Worm (Caenorhabditis elegans) whole organism, L1 larva: Measurements from ENCODE around the gene D1053.4.

Source experiments
- C16A3.4 ChIP-seq: fragments of 150-350 bp; optimal IDR thresholded peaks from 2 replicates; lab custom pipeline; 2014; ENCODE audit warnings: missing biosample characterization, missing genetic modification characterization
- C34B4.2 ChIP-seq: sonication (generic microtip); optimal IDR thresholded peaks from 2 replicates; lab custom pipeline; 2017; ENCODE audit warnings: mild to moderate bottlenecking, missing genetic modification characterization, missing compliant biosample characterization
- F16B12.6 ChIP-seq: fragments of 150-350 bp; optimal IDR thresholded peaks from 2 replicates; lab custom pipeline; 2014; ENCODE audit warnings: missing biosample characterization, missing genetic modification characterization
- Y116A8C.19 ChIP-seq: sonication (generic microtip); optimal IDR thresholded peaks from 2 replicates; lab custom pipeline; 2016; ENCODE audit warnings: missing compliant biosample characterization, missing genetic modification characterization, borderline replicate concordance
- aha-1 ChIP-seq: fragments of 150-350 bp; optimal IDR thresholded peaks from 2 replicates; lab custom pipeline; 2014; ENCODE audit warnings: missing biosample characterization, missing genetic modification characterization
- aly-2 ChIP-seq: fragments of 150-350 bp; optimal IDR thresholded peaks from 2 replicates; lab custom pipeline; 2014; ENCODE audit warnings: missing biosample characterization, missing genetic modification characterization
- ceh-63 ChIP-seq: fragments of 200-800 bp; sonication (Bioruptor generic); optimal IDR thresholded peaks from 2 replicates; lab custom pipeline; 2018; ENCODE audit warnings: mild to moderate bottlenecking, missing genetic modification characterization, missing compliant biosample characterization
- ceh-8 ChIP-seq: fragments of 200-800 bp; sonication (Bioruptor generic); optimal IDR thresholded peaks from 2 replicates; lab custom pipeline; 2018; ENCODE audit warnings: mild to moderate bottlenecking, missing genetic modification characterization, moderate library complexity, missing compliant biosample characterization
- ceh-82 ChIP-seq, 3 experiments: fragments of 150-350 bp in 1 of 3; sonication (generic microtip) in 2 of 3; optimal IDR thresholded peaks; 2 replicates each; lab custom pipeline; 2014 to 2017; ENCODE audit warnings: missing biosample characterization in 3 of 3, missing genetic modification characterization in 3 of 3
- ceh-88 ChIP-seq: fragments of 200-800 bp; sonication (Bioruptor generic); IDR thresholded peaks from 2 replicates; pipeline ENCODE4 v1.3.6; 2022; ENCODE audit warnings: missing genetic modification characterization, missing compliant biosample characterization
- dsc-1 ChIP-seq: sonication (generic microtip); optimal IDR thresholded peaks from 2 replicates; lab custom pipeline; 2016; ENCODE audit warnings: mild to moderate bottlenecking, missing genetic modification characterization, missing compliant biosample characterization
- efl-1 ChIP-seq, 4 experiments: fragments of 150-350 bp; optimal IDR thresholded peaks in 3 of 4; peaks in 1 of 4; 1 replicate in 1 of 4; 2 replicates in 3 of 4; lab custom pipeline; 2014; ENCODE audit warnings: missing biosample characterization in 2 of 4, missing genetic modification characterization in 2 of 4, missing genetic modification reagents in 2 of 4
- egl-13 ChIP-seq: sonication (generic microtip); optimal IDR thresholded peaks from 2 replicates; lab custom pipeline; 2016; ENCODE audit warnings: missing genotype, missing genetic modification reagents, missing genetic modification characterization, missing compliant biosample characterization
- egl-27 ChIP-seq, 2 experiments: fragments of 150-350 bp in 1 of 2; sonication (generic microtip); optimal IDR thresholded peaks; 3 replicates each; lab custom pipeline; 2017 to 2018; ENCODE audit warnings: missing biosample characterization in 2 of 2, missing genetic modification characterization in 2 of 2, missing genetic modification reagents in 2 of 2
- elt-2 ChIP-seq: sonication (generic microtip); optimal IDR thresholded peaks from 2 replicates; lab custom pipeline; 2016; ENCODE audit warnings: missing genetic modification characterization, mild to moderate bottlenecking, inconsistent platforms, missing compliant biosample characterization, missing genetic modification reagents
- elt-3 ChIP-seq, 6 experiments: fragments of 150-350 bp in 1 of 6; sonication (generic microtip); optimal IDR thresholded peaks; 2 replicates each; lab custom pipeline; 2017 to 2018; ENCODE audit warnings: missing biosample characterization in 6 of 6, missing genetic modification characterization in 6 of 6, inconsistent platforms in 1 of 6
- fkh-10 ChIP-seq: sonication (generic microtip); optimal IDR thresholded peaks from 2 replicates; lab custom pipeline; 2017; ENCODE audit warnings: missing biosample characterization, missing genetic modification reagents, missing genetic modification characterization
- fkh-4 ChIP-seq: sonication (generic microtip); optimal IDR thresholded peaks from 2 replicates; lab custom pipeline; 2016; ENCODE audit warnings: missing compliant biosample characterization, missing genetic modification characterization, borderline replicate concordance
- fos-1 ChIP-seq: fragments of 150-350 bp; optimal IDR thresholded peaks from 2 replicates; lab custom pipeline; 2014; ENCODE audit warnings: missing biosample characterization, missing genetic modification characterization
- hlh-4 ChIP-seq: sonication (generic microtip); optimal IDR thresholded peaks from 2 replicates; lab custom pipeline; 2016; ENCODE audit warnings: mild to moderate bottlenecking, missing genetic modification characterization, missing compliant biosample characterization
- hpl-2 ChIP-seq: fragments of 150-350 bp; optimal IDR thresholded peaks from 2 replicates; lab custom pipeline; 2014; ENCODE audit warnings: missing biosample characterization, missing genetic modification reagents, missing genetic modification characterization
- irx-1 ChIP-seq: sonication (generic microtip); optimal IDR thresholded peaks from 2 replicates; lab custom pipeline; 2016; ENCODE audit warnings: missing genetic modification characterization, missing compliant biosample characterization
- jun-1 ChIP-seq: fragments of 150-350 bp; optimal IDR thresholded peaks from 2 replicates; lab custom pipeline; 2014; ENCODE audit warnings: missing biosample characterization, missing genetic modification reagents, missing genetic modification characterization
- lin-14 ChIP-seq: fragments of 200-800 bp; sonication (Bioruptor generic); optimal IDR thresholded peaks from 2 replicates; lab custom pipeline; 2018; ENCODE audit warnings: mild to moderate bottlenecking, missing genetic modification characterization, moderate library complexity, missing compliant biosample characterization
- lin-15B ChIP-seq: fragments of 150-350 bp; sonication (generic microtip); optimal IDR thresholded peaks from 3 replicates; lab custom pipeline; 2014; ENCODE audit warnings: missing biosample characterization, missing genetic modification characterization
- lin-35 ChIP-seq, 2 experiments: fragments of 150-350 bp; optimal IDR thresholded peaks; 2 replicates each; lab custom pipeline; 2014; ENCODE audit warnings: missing biosample characterization in 2 of 2, missing genetic modification characterization in 2 of 2, missing genetic modification reagents in 2 of 2
- lin-39 ChIP-seq: fragments of 150-350 bp; optimal IDR thresholded peaks from 2 replicates; lab custom pipeline; 2014; ENCODE audit warnings: missing biosample characterization, missing genetic modification reagents, missing genetic modification characterization
- lir-3 ChIP-seq: sonication (generic microtip); optimal IDR thresholded peaks from 2 replicates; lab custom pipeline; 2016; ENCODE audit warnings: mild to moderate bottlenecking, missing genetic modification characterization, moderate library complexity, missing compliant biosample characterization; ENCODE audit not compliant: poor library complexity
- lsy-2 ChIP-seq, 2 experiments: fragments of 150-350 bp; optimal IDR thresholded peaks; 2 replicates each; lab custom pipeline; 2014; ENCODE audit warnings: missing biosample characterization in 2 of 2, missing genetic modification characterization in 2 of 2
- mab-9 ChIP-seq: fragments of 200-800 bp; sonication (Bioruptor generic); IDR thresholded peaks from 2 replicates; pipeline ENCODE4 v1.3.6; 2022; ENCODE audit warnings: missing genetic modification reagents, missing genetic modification characterization, missing compliant biosample characterization
- mdl-1 ChIP-seq, 2 experiments: fragments of 150-350 bp; optimal IDR thresholded peaks; 2 replicates each; lab custom pipeline; 2014 to 2017; ENCODE audit warnings: missing biosample characterization in 2 of 2, missing genetic modification characterization in 2 of 2, inconsistent platforms in 1 of 2
- mef-2 ChIP-seq: fragments of 150-350 bp; optimal IDR thresholded peaks from 2 replicates; lab custom pipeline; 2014; ENCODE audit warnings: missing biosample characterization, missing genetic modification characterization
- mep-1 ChIP-seq: fragments of 150-350 bp; optimal IDR thresholded peaks from 2 replicates; lab custom pipeline; 2014; ENCODE audit warnings: missing biosample characterization, missing genetic modification characterization
- nhr-11 ChIP-seq: fragments of 150-350 bp; optimal IDR thresholded peaks from 2 replicates; lab custom pipeline; 2014; ENCODE audit warnings: missing biosample characterization, missing genetic modification characterization
- nhr-237 ChIP-seq: fragments of 150-350 bp; optimal IDR thresholded peaks from 2 replicates; lab custom pipeline; 2014; ENCODE audit warnings: missing biosample characterization, missing genetic modification characterization
- nhr-28 ChIP-seq: fragments of 150-350 bp; optimal IDR thresholded peaks from 2 replicates; lab custom pipeline; 2014; ENCODE audit warnings: missing biosample characterization, missing genetic modification characterization
- nhr-71 ChIP-seq: sonication (generic microtip); optimal IDR thresholded peaks from 2 replicates; lab custom pipeline; 2016; ENCODE audit warnings: mild to moderate bottlenecking, missing genetic modification characterization, moderate library complexity, missing compliant biosample characterization
- nhr-76 ChIP-seq: sonication (generic microtip); optimal IDR thresholded peaks from 2 replicates; lab custom pipeline; 2017; ENCODE audit warnings: missing biosample characterization, missing genetic modification characterization
- nhr-77 ChIP-seq: fragments of 150-350 bp; optimal IDR thresholded peaks from 2 replicates; lab custom pipeline; 2014; ENCODE audit warnings: missing biosample characterization, missing genetic modification characterization
- nhr-84 ChIP-seq: sonication (generic microtip); optimal IDR thresholded peaks from 2 replicates; lab custom pipeline; 2017; ENCODE audit warnings: missing biosample characterization, missing genetic modification characterization
- nhr-85 ChIP-seq: sonication (generic microtip); peaks from one replicate; lab custom pipeline; 2016; ENCODE audit warnings: missing genetic modification characterization, inconsistent platforms, missing compliant biosample characterization
- pax-3 ChIP-seq: fragments of 200-800 bp; sonication (Bioruptor generic); optimal IDR thresholded peaks from 2 replicates; lab custom pipeline; 2018; ENCODE audit warnings: mild to moderate bottlenecking, missing genetic modification characterization, moderate library complexity, missing compliant biosample characterization
- pqm-1 ChIP-seq: sonication (generic microtip); optimal IDR thresholded peaks from 3 replicates; lab custom pipeline; 2017; ENCODE audit warnings: missing biosample characterization, missing genetic modification characterization
- snu-23 ChIP-seq: sonication (generic microtip); optimal IDR thresholded peaks from 2 replicates; lab custom pipeline; 2016; ENCODE audit warnings: missing genetic modification characterization, missing compliant biosample characterization
- sox-4 ChIP-seq: sonication (generic microtip); optimal IDR thresholded peaks from 2 replicates; lab custom pipeline; 2016; ENCODE audit warnings: missing genetic modification characterization, missing compliant biosample characterization
- sptf-1 ChIP-seq: fragments of 150-350 bp; optimal IDR thresholded peaks from 2 replicates; lab custom pipeline; 2014; ENCODE audit warnings: missing biosample characterization, missing genetic modification characterization
- sup-37 ChIP-seq: fragments of 200-800 bp; sonication (Bioruptor generic); optimal IDR thresholded peaks from 2 replicates; lab custom pipeline; 2018; ENCODE audit warnings: mild to moderate bottlenecking, missing genetic modification characterization, missing compliant biosample characterization
- tlp-1 ChIP-seq: fragments of 150-350 bp; optimal IDR thresholded peaks from 2 replicates; lab custom pipeline; 2014; ENCODE audit warnings: missing biosample characterization, missing genetic modification characterization
- unc-30 ChIP-seq: sonication (generic microtip); optimal IDR thresholded peaks from 2 replicates; lab custom pipeline; 2017; ENCODE audit warnings: missing biosample characterization, missing genetic modification characterization
- unc-62 ChIP-seq: fragments of 150-350 bp; optimal IDR thresholded peaks from 2 replicates; lab custom pipeline; 2014; ENCODE audit warnings: missing biosample characterization, missing genetic modification reagents, missing genetic modification characterization
- unc-86 ChIP-seq: sonication (generic microtip); optimal IDR thresholded peaks from 2 replicates; lab custom pipeline; 2016; ENCODE audit warnings: missing genetic modification characterization, missing compliant biosample characterization
- ztf-11 ChIP-seq, 2 experiments: sonication (generic microtip); optimal IDR thresholded peaks; 2 replicates each; lab custom pipeline; 2016 to 2017; ENCODE audit warnings: missing genetic modification characterization in 2 of 2, missing biosample characterization in 1 of 2, missing compliant biosample characterization in 1 of 2
- ztf-4 ChIP-seq: fragments of 150-350 bp; optimal IDR thresholded peaks from 2 replicates; lab custom pipeline; 2014; ENCODE audit warnings: missing biosample characterization, missing genetic modification characterization

The D1053.4 gene

ce11 chrX:11757666-11758065, 34.1 kb upstream of the D1053.4 start:
- TF ChIP-seq unc-30 (tag; lab: Kevin White, UChicago) (no peak), ceh-82 (tag; optimal IDR thresholded peaks at IDR 0.05; lab: Kevin White, UChicago) (peak; percentile 27 to 69 (median 61)), sptf-1 (no peak), egl-27 (tag; optimal IDR thresholded peaks at IDR 0.05; lab: Kevin White, UChicago) (peak in 1 of 2 experiments; percentile 3), fkh-10 (peak; percentile 14), nhr-84 (no peak), tlp-1 (tag; lab: Kevin White, UChicago) (no peak), nhr-11 (no peak), unc-86 (tag; lab: Kevin White, UChicago) (peak; percentile 37), lin-15B (tag; lab: Kevin White, UChicago) (no peak), dsc-1 (peak; percentile 77), C16A3.4 (tag; lab: Kevin White, UChicago) (peak; percentile 65), sox-4 (tag; lab: Kevin White, UChicago) (peak; percentile 11), pax-3 (tag; lab: Kevin White, UChicago) (peak; percentile 36), sup-37 (GFP tag; lab: Kevin White, UChicago) (no peak), mdl-1 (tag; optimal IDR thresholded peaks at IDR 0.05; lab: Kevin White, UChicago) (peak in 1 of 2 experiments; percentile 59), nhr-85 (peak; percentile 69), aha-1 (tag; lab: Kevin White, UChicago) (no peak), aly-2 (tag; lab: Kevin White, UChicago) (no peak), F16B12.6 (no peak), efl-1 (optimal IDR thresholded peaks at IDR 0.05; lab: Kevin White, UChicago) (peak in 1 of 2 experiments; percentile 17), efl-1 (GFP tag; optimal IDR thresholded peaks at IDR 0.05 in 1 of 2; lab: Kevin White, UChicago) (peak in 1 of 2 experiments; percentile 80), lin-14 (GFP tag; lab: Kevin White, UChicago) (peak; percentile 75), nhr-71 (peak; percentile 77), hpl-2 (GFP tag; lab: Kevin White, UChicago) (no peak), elt-2 (peak; percentile 42), ceh-63 (GFP tag; lab: Kevin White, UChicago) (no peak), irx-1 (tag; lab: Kevin White, UChicago) (peak; percentile 7), mep-1 (tag; lab: Kevin White, UChicago) (peak; percentile 57), nhr-28 (tag; lab: Kevin White, UChicago) (no peak), fkh-4 (no peak), egl-13 (tag; lab: Kevin White, UChicago) (peak; percentile 63), pqm-1 (tag; lab: Kevin White, UChicago) (no peak), ztf-11 (tag; optimal IDR thresholded peaks at IDR 0.05; lab: Kevin White, UChicago) (no peak), fos-1 (no peak), nhr-76 (no peak), hlh-4 (tag; lab: Kevin White, UChicago) (no peak), lsy-2 (tag; optimal IDR thresholded peaks at IDR 0.05; lab: Kevin White, UChicago) (peak; percentile 51 to 56), lin-39 (tag; lab: Kevin White, UChicago) (no peak), Y116A8C.19 (tag; lab: Kevin White, UChicago) (no peak), ceh-8 (no peak), snu-23 (GFP tag; lab: Kevin White, UChicago) (peak; percentile 83), unc-62 (GFP tag; lab: Kevin White, UChicago) (no peak), elt-3 (tag; optimal IDR thresholded peaks at IDR 0.05; lab: Kevin White, UChicago) (peak in 1 of 6 experiments; percentile 22), jun-1 (tag; lab: Kevin White, UChicago) (peak; percentile 65), nhr-77 (tag; lab: Kevin White, UChicago) (peak; percentile 51), mef-2 (tag; lab: Kevin White, UChicago) (no peak), ztf-4 (tag; lab: Kevin White, UChicago) (peak; percentile 26), lir-3 (peak; percentile 46), mab-9 (no peak), C34B4.2 (no peak), nhr-237 (tag; lab: Kevin White, UChicago) (no peak), lin-35 (GFP tag; optimal IDR thresholded peaks at IDR 0.05; lab: Kevin White, UChicago) (peak in 1 of 2 experiments; percentile 27), ceh-88 (GFP tag; lab: Robert Waterston, UW) (peak; percentile 30; the same call in 1 of the 2 replicates)
